Worm (Caenorhabditis elegans) whole organism, mixed stage, embryonic: ENCODE results near the gene tbce-1.

ENCODE experiments used
- bed-3 ChIP-seq: fragments of 200-800 bp; sonication (Bioruptor generic); optimal IDR thresholded peaks from 3 replicates; lab custom pipeline; 2018; ENCODE audit warnings: mild to moderate bottlenecking, missing genetic modification characterization, moderate library complexity, missing compliant biosample characterization
- blmp-1 ChIP-seq: fragments of 150-350 bp; optimal IDR thresholded peaks from 2 replicates; lab custom pipeline; 2014; ENCODE audit warnings: missing biosample characterization, missing genetic modification characterization
- ceh-39 ChIP-seq: fragments of 150-350 bp; optimal IDR thresholded peaks from 2 replicates; lab custom pipeline; 2014; ENCODE audit warnings: missing biosample characterization, missing genetic modification characterization
- ceh-43 ChIP-seq: fragments of 200-800 bp; sonication (Bioruptor generic); optimal IDR thresholded peaks from 2 replicates; lab custom pipeline; 2018; ENCODE audit warnings: mild to moderate bottlenecking, missing genetic modification characterization, moderate library complexity, missing compliant biosample characterization
- ceh-83 ChIP-seq: fragments of 200-800 bp; sonication (Bioruptor generic); optimal IDR thresholded peaks from 2 replicates; lab custom pipeline; 2018; ENCODE audit warnings: mild to moderate bottlenecking, missing genetic modification characterization, missing compliant biosample characterization
- ces-1 ChIP-seq: fragments of 150-350 bp; optimal IDR thresholded peaks from 2 replicates; lab custom pipeline; 2014; ENCODE audit warnings: missing biosample characterization, missing genetic modification reagents, missing genetic modification characterization
- cnd-1 ChIP-seq: fragments of 200-800 bp; sonication (Bioruptor generic); optimal IDR thresholded peaks from 2 replicates; lab custom pipeline; 2018; ENCODE audit warnings: mild to moderate bottlenecking, missing genetic modification characterization, missing compliant biosample characterization
- drap-1 ChIP-seq: fragments of 200-800 bp; sonication (Bioruptor generic); optimal IDR thresholded peaks from 3 replicates; lab custom pipeline; 2018; ENCODE audit warnings: mild to moderate bottlenecking, missing genetic modification characterization, missing compliant biosample characterization
- elt-3 ChIP-seq: fragments of 150-350 bp; optimal IDR thresholded peaks from 2 replicates; lab custom pipeline; 2014; ENCODE audit warnings: missing biosample characterization, missing genetic modification characterization
- flh-1 ChIP-seq: fragments of 200-800 bp; sonication (Bioruptor generic); optimal IDR thresholded peaks from 2 replicates; lab custom pipeline; 2018; ENCODE audit warnings: mild to moderate bottlenecking, missing genetic modification characterization, moderate library complexity, missing compliant biosample characterization
- ham-2 ChIP-seq: fragments of 200-800 bp; sonication (Bioruptor generic); optimal IDR thresholded peaks from 2 replicates; lab custom pipeline; 2018; ENCODE audit warnings: mild to moderate bottlenecking, missing genetic modification characterization, missing compliant biosample characterization
- hlh-1 ChIP-seq: fragments of 150-350 bp; optimal IDR thresholded peaks from 2 replicates; lab custom pipeline; 2014; ENCODE audit warnings: missing biosample characterization, missing genetic modification reagents, missing genetic modification characterization
- lin-13 ChIP-seq: fragments of 150-350 bp; optimal IDR thresholded peaks from 2 replicates; lab custom pipeline; 2014; ENCODE audit warnings: missing biosample characterization, missing genetic modification characterization
- lin-32 ChIP-seq: fragments of 200-800 bp; sonication (Bioruptor generic); optimal IDR thresholded peaks from 2 replicates; lab custom pipeline; 2018; ENCODE audit warnings: mild to moderate bottlenecking, missing genetic modification characterization, missing compliant biosample characterization
- lsy-2 ChIP-seq: fragments of 150-350 bp; optimal IDR thresholded peaks from 2 replicates; lab custom pipeline; 2014; ENCODE audit warnings: missing biosample characterization, missing genetic modification characterization
- mep-1 ChIP-seq: fragments of 150-350 bp; optimal IDR thresholded peaks from 2 replicates; lab custom pipeline; 2017; ENCODE audit warnings: missing biosample characterization, missing genetic modification reagents, missing genetic modification characterization, inconsistent platforms
- mls-2 ChIP-seq: sonication (generic microtip); optimal IDR thresholded peaks from 2 replicates; lab custom pipeline; 2016; ENCODE audit warnings: mild to moderate bottlenecking, missing genetic modification characterization, moderate library complexity, missing compliant biosample characterization
- nhr-12 ChIP-seq: fragments of 150-350 bp; optimal IDR thresholded peaks from 2 replicates; lab custom pipeline; 2014; ENCODE audit warnings: missing biosample characterization, missing genetic modification characterization
- nhr-2 ChIP-seq: fragments of 150-350 bp; optimal IDR thresholded peaks from 2 replicates; lab custom pipeline; 2014; ENCODE audit warnings: missing biosample characterization, missing genetic modification characterization
- nhr-28 ChIP-seq: fragments of 150-350 bp; optimal IDR thresholded peaks from 2 replicates; lab custom pipeline; 2014; ENCODE audit warnings: missing biosample characterization, missing genetic modification characterization
- nhr-76 ChIP-seq: sonication (generic microtip); optimal IDR thresholded peaks from 2 replicates; lab custom pipeline; 2017; ENCODE audit warnings: missing biosample characterization, missing genetic modification characterization
- pha-4 ChIP-seq: fragments of 150-350 bp; optimal IDR thresholded peaks from 2 replicates; lab custom pipeline; 2018; ENCODE audit warnings: missing biosample characterization, missing genetic modification reagents, missing genetic modification characterization
- sem-2 ChIP-seq: fragments of 200-800 bp; sonication (Bioruptor generic); optimal IDR thresholded peaks from 2 replicates; lab custom pipeline; 2018; ENCODE audit warnings: mild to moderate bottlenecking, missing genetic modification characterization, missing compliant biosample characterization
- snpc-4 ChIP-seq: fragments of 150-350 bp; optimal IDR thresholded peaks from 2 replicates; lab custom pipeline; 2014; ENCODE audit warnings: missing biosample characterization, missing genetic modification characterization
- sptf-1 ChIP-seq: sonication (generic microtip); optimal IDR thresholded peaks from 2 replicates; lab custom pipeline; 2017; ENCODE audit warnings: mild to moderate bottlenecking, missing genetic modification characterization, moderate library complexity, missing compliant biosample characterization
- unc-120 ChIP-seq: sonication (generic microtip); optimal IDR thresholded peaks from 2 replicates; lab custom pipeline; 2017; ENCODE audit warnings: missing genetic modification characterization, missing compliant biosample characterization; ENCODE audit not compliant: poor library complexity, severe bottlenecking
- unc-39 ChIP-seq: fragments of 150-350 bp; optimal IDR thresholded peaks from 2 replicates; lab custom pipeline; 2014; ENCODE audit warnings: missing biosample characterization, missing genetic modification characterization
- unc-62 ChIP-seq: fragments of 150-350 bp; optimal IDR thresholded peaks from 2 replicates; lab custom pipeline; 2014; ENCODE audit warnings: missing biosample characterization, missing genetic modification reagents, missing genetic modification characterization
- zip-8 ChIP-seq: fragments of 150-350 bp; optimal IDR thresholded peaks from 2 replicates; lab custom pipeline; 2014; ENCODE audit warnings: missing biosample characterization, missing genetic modification characterization
- ztf-11 ChIP-seq: fragments of 150-350 bp; optimal IDR thresholded peaks from 2 replicates; lab custom pipeline; 2014; ENCODE audit warnings: missing biosample characterization, missing genetic modification characterization

The tbce-1 gene

ce11 chrIV:8317800-8318199, 23.3 kb downstream of the tbce-1 start:
- TF ChIP-seq zip-8 (tag; lab: Kevin White, UChicago) (no peak), nhr-2 (no peak), blmp-1 (tag; lab: Kevin White, UChicago) (no peak), unc-39 (tag; lab: Kevin White, UChicago) (no peak), unc-62 (GFP tag; lab: Kevin White, UChicago) (no peak), drap-1 (GFP tag; lab: Kevin White, UChicago) (no peak), lsy-2 (tag; lab: Kevin White, UChicago) (no peak), elt-3 (no peak), mls-2 (tag; lab: Kevin White, UChicago) (no peak), pha-4 (tag; lab: Kevin White, UChicago) (no peak), ztf-11 (tag; lab: Kevin White, UChicago) (no peak), nhr-28 (tag; lab: Kevin White, UChicago) (no peak), mep-1 (tag; lab: Kevin White, UChicago) (no peak), nhr-12 (tag; lab: Kevin White, UChicago) (no peak), snpc-4 (tag; lab: Kevin White, UChicago) (no peak), ham-2 (no peak), lin-32 (no peak), ceh-83 (GFP tag; lab: Kevin White, UChicago) (no peak)

- TF ChIP-seq ham-2 (no peak), blmp-1 (tag; lab: Kevin White, UChicago) (no peak), lsy-2 (tag; lab: Kevin White, UChicago) (no peak)
These were observed 24.3 kb downstream of the tbce-1 start for ce11 chrIV:8318799-8319198.

DNA sequence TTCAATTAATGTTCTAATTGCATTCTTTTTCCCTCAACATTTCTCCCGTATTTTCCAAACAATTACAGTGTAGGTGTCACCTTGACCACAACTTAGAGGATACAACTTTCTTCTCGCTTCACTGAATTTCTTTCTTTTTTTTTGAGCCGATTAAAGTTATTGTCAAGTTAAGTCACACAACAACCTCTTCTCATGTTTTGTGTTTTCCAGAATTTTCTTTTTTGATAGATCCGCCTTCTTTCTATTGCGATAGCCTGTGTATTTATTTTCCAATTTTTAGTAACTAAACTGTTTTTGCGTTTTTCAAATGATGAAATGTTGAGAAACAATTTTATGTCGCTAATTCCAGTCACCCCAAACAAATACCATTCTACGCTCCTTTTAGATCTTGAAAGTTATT, 31.2 kb downstream of the tbce-1 start, which contains the start of gene F35H10.3:
F35H10.3 (plus strand) TSS at position 301 of the 400 bp plus-strand sequence.
- TF ChIP-seq nhr-12 (tag; lab: Kevin White, UChicago) (no peak), hlh-1 (tag; lab: Kevin White, UChicago) (no peak), nhr-2 (no peak), blmp-1 (tag; lab: Kevin White, UChicago) (no peak), lsy-2 (tag; lab: Kevin White, UChicago) (no peak), ceh-83 (GFP tag; lab: Kevin White, UChicago) (no peak), unc-62 (GFP tag; lab: Kevin White, UChicago) (no peak), cnd-1 (tag; lab: Kevin White, UChicago) (no peak), bed-3 (GFP tag; lab: Kevin White, UChicago) (no peak), lin-13 (tag; lab: Kevin White, UChicago) (no peak), ces-1 (no peak), lin-32 (no peak), zip-8 (tag; lab: Kevin White, UChicago) (no peak), unc-39 (tag; lab: Kevin White, UChicago) (no peak)

DNA sequence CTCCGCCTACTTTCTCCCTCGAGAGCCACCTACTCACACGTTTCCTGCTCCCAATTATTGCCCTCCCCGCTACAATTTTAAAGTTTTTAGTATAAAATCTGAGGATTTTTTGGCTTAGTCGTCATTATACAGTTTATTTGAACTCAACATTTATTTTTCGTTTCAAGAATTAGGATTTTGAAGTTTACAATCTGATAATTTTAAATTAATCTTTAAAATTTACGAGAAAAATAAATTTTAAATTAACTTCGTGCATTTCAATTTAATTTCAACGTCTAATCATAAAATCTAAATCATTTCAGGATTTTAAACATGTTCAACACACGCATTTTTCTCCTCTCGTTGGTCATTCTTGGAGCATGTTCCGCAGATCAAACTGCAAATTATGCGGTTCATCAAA, 34.4 kb downstream of the tbce-1 start, which contains the start of gene F35H10.2:
F35H10.2 (plus strand) TSS at position 301 of the 400 bp plus-strand sequence.
- no peak for TF ChIP-seq snpc-4 (tag; lab: Kevin White, UChicago)
- no peak for TF ChIP-seq ceh-39 (tag; lab: Kevin White, UChicago)
- TF ChIP-seq lin-13 (tag; lab: Kevin White, UChicago), result no peak

ce11 chrIV:8332526-8332925, 38.0 kb downstream of the tbce-1 start, which contains the start of gene lys-10:
TSS of gene lys-10 (plus strand) at chrIV:8332826.
- TF ChIP-seq ceh-39 (tag; lab: Kevin White, UChicago) (no peak), unc-120 (tag; lab: Kevin White, UChicago) (no peak)

ce11 chrIV:8333034-8333433, 38.5 kb downstream of the tbce-1 start:
- TF ChIP-seq ceh-43 (GFP tag; lab: Kevin White, UChicago), result no peak
- no peak for TF ChIP-seq drap-1 (GFP tag; lab: Kevin White, UChicago)
- TF ChIP-seq blmp-1 (tag; lab: Kevin White, UChicago), result no peak
- no peak for TF ChIP-seq sptf-1
- no peak for TF ChIP-seq lin-32
- no peak for TF ChIP-seq ces-1
- no peak for TF ChIP-seq nhr-12 (tag; lab: Kevin White, UChicago)
- TF ChIP-seq mep-1 (tag; lab: Kevin White, UChicago), result no peak

ce11 chrIV:8333554-8333953, 39.1 kb downstream of the tbce-1 start:
- TF ChIP-seq unc-39 (tag; lab: Kevin White, UChicago), result no peak
- no peak for TF ChIP-seq ceh-39 (tag; lab: Kevin White, UChicago)
- TF ChIP-seq sptf-1, result no peak
- no peak for TF ChIP-seq ceh-43 (GFP tag; lab: Kevin White, UChicago)
- no peak for TF ChIP-seq pha-4 (tag; lab: Kevin White, UChicago)
- no peak for TF ChIP-seq bed-3 (GFP tag; lab: Kevin White, UChicago)
- no peak for TF ChIP-seq lin-32
- TF ChIP-seq ztf-11 (tag; lab: Kevin White, UChicago), result no peak
- no peak for TF ChIP-seq flh-1
- TF ChIP-seq unc-120 (tag; lab: Kevin White, UChicago), result no peak
- no peak for TF ChIP-seq mls-2 (tag; lab: Kevin White, UChicago)
- no peak for TF ChIP-seq nhr-28 (tag; lab: Kevin White, UChicago)
- no peak for TF ChIP-seq drap-1 (GFP tag; lab: Kevin White, UChicago)
- no peak for TF ChIP-seq ceh-83 (GFP tag; lab: Kevin White, UChicago)
- no peak for TF ChIP-seq sem-2 (GFP tag; lab: Kevin White, UChicago)
- TF ChIP-seq zip-8 (tag; lab: Kevin White, UChicago), result no peak
- TF ChIP-seq mep-1 (tag; lab: Kevin White, UChicago), result no peak
- no peak for TF ChIP-seq nhr-76
- TF ChIP-seq nhr-12 (tag; lab: Kevin White, UChicago), result no peak
- no peak for TF ChIP-seq cnd-1 (tag; lab: Kevin White, UChicago)
- TF ChIP-seq, all 35 proteins: peak for 0
